Worm (Caenorhabditis elegans): ENCODE results near the gene dmsr-10.

The dmsr-10 gene

DNA sequence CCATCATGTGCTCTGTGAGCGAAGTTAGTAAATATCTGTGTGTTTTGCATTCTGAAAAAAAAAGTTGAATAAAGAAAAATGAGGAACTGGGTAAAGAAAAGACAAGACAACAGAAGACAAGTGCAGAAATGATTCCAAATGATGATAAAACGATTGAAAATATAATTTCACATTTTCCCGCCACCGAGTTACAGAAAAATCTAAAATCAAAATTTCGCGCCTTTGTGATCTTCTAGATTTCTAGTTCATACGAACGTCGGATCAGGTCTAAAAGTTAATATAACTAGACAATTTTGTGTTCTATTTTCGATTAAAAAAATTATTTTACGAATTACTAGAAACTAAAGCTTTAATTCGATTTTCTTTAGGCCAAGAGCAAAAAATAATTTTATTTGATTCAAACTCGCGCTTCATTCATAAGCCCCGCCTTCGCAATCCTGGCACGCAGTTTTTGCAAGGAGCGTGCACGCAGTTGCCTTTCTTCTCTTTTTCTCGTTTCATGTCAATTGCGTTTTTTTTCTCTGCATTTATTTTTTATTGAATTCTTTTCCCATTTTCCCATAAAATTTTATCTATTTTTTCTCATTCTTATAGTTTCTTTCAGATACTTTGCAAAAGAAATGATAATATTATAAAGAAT lies 16.8 kb downstream of the dmsr-10 start, which contains the start of the genes spn-4 and spe-39 (continued):
- TF ChIP-seq unc-130 (tag; optimal IDR thresholded peaks at IDR 0.05): peak; percentile 95
- no peak for TF ChIP-seq pqm-1 (tag; optimal IDR thresholded peaks at IDR 0.05)
- TF ChIP-seq nhr-76 (tag; optimal IDR thresholded peaks at IDR 0.05): peak; percentile 51

DNA sequence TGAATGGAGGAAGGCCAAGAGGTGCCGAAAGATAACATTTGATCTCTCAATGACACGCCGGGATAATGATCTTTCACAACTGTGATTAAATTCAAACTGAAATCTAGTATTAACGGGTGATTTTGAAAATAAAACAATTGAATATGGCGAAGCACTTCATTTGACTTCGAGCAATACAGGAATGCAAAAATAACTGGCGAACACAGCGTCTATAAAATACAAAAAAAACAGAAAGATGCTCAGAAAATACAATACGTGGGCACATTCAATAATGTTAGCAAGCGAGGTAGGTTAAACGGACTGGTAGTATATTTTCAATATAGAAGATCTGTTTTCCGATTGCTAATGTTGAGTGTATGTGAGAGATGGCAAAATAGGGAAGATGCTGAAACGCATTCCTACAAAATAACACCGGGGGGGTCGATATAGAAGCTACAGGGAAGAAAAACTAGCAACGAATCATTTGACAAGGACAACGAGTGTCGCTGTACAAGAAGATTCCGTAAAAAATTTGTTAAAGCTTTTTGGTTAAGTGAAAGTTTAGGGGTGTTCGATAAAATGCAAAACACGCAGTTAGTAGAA lies 18.6 kb downstream of the dmsr-10 start:
- TF ChIP-seq nhr-71 (tag; optimal IDR thresholded peaks at IDR 0.05) (no peak), efl-1 (optimal IDR thresholded peaks at IDR 0.05) (no peak), efl-1 (GFP tag; optimal IDR thresholded peaks at IDR 0.05 in 1 of 2) (peak in 1 of 2 experiments; percentile 60)

DNA sequence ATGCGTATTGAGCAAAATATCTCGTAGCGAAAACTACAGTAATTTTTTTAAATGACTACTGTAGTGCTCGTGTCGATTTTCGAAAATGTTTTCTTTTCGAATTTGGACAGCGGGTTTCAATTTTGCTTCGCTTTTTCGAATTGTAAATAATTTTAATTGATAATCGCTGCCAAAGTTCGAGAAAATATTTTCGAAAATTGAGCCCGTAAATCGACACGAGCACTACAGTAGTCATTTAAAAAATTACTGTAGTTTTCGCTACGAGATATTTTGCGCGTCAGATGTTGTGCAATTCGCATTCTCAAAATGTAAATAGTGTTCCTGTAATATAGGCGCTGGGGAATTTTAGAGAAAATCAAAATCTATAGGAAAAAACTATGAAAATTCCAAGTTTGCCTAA lies 19.5 kb downstream of the dmsr-10 start:
- TF ChIP-seq unc-130 (tag; optimal IDR thresholded peaks at IDR 0.05) (no peak), alr-1 (tag; optimal IDR thresholded peaks at IDR 0.05; ENCODE audit: borderline replicate concordance) (no peak), nhr-85 (tag) (no peak), hlh-4 (tag; optimal IDR thresholded peaks at IDR 0.05) (no peak), fos-1 (tag; optimal IDR thresholded peaks at IDR 0.05) (no peak), unc-30 (tag; optimal IDR thresholded peaks at IDR 0.05) (no peak), lin-14 (GFP tag; optimal IDR thresholded peaks at IDR 0.05) (no peak), Y116A8C.19 (tag; optimal IDR thresholded peaks at IDR 0.05; ENCODE audit: borderline replicate concordance) (no peak), ceh-90 (tag; optimal IDR thresholded peaks at IDR 0.05) (no peak)

DNA sequence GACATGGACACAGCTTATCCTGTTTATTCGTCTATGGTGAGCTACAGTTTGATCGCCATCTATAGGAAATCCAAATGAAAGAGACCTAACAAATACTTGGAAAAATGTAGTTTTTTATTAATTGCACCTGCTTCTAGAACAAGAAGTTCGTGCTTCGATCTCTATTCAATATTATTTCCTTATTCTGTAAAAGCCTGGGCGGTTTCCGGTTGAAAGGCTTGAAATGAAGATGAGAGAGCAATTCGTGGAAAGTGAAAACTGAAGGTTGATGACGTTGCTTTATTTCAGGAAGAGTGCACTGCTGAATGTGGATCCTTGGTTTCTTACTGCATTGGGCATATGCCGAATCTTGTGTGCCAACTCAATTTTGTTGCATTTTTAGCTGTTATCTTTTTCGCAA lies 21.1 kb downstream of the dmsr-10 start:
- TF ChIP-seq nhr-77 (tag; optimal IDR thresholded peaks at IDR 0.05) (no peak), hlh-4 (tag; optimal IDR thresholded peaks at IDR 0.05) (peak; percentile 62), nhr-71 (tag; optimal IDR thresholded peaks at IDR 0.05) (peak; percentile 54), vab-15 (tag; optimal IDR thresholded peaks at IDR 0.05) (no peak), mep-1 (tag; optimal IDR thresholded peaks at IDR 0.05) (no peak), fkh-8 (tag; optimal IDR thresholded peaks at IDR 0.05) (peak; percentile 48), nhr-47 (tag; optimal IDR thresholded peaks at IDR 0.05) (peak; percentile 33), sptf-1 (tag; optimal IDR thresholded peaks at IDR 0.05) (no peak)

DNA sequence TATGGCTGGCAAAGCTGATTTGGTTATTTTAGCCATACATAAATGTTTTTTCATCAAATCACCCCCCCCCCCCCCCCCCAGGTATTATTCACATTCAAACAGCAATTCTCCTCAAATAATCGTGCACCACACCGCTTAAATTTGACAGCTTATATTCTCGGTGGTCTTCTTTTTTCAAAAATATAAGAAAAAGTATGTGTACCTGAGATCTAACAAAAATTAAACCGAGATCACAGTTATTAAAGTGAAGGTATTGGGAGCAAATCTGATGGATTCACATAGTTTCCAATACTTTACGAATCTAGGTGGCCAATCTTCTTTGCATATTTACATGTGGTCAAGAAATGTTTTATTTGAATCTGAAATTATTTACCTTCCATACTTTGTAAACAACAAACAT lies 21.6 kb downstream of the dmsr-10 start, which contains the start of gene ZC404.15:
TSS of gene ZC404.15 (plus strand) at position 301 of the 400 bp plus-strand sequence.
- TF ChIP-seq nhr-11 (tag; optimal IDR thresholded peaks at IDR 0.05) (no peak), hlh-4 (tag; optimal IDR thresholded peaks at IDR 0.05) (no peak), ztf-11 (tag; optimal IDR thresholded peaks at IDR 0.05) (no peak), egl-13 (tag; optimal IDR thresholded peaks at IDR 0.05) (no peak), ces-1 (GFP tag; optimal IDR thresholded peaks at IDR 0.05) (no peak), sptf-1 (tag; optimal IDR thresholded peaks at IDR 0.05) (no peak), tbx-2 (tag; optimal IDR thresholded peaks at IDR 0.05) (no peak), nhr-90 (tag; optimal IDR thresholded peaks at IDR 0.05; ENCODE audit: poor library complexity) (no peak), alr-1 (tag; optimal IDR thresholded peaks at IDR 0.05; ENCODE audit: borderline replicate concordance) (no peak), ceh-88 (GFP tag; IDR thresholded peaks at IDR 0.05) (no peak)

DNA sequence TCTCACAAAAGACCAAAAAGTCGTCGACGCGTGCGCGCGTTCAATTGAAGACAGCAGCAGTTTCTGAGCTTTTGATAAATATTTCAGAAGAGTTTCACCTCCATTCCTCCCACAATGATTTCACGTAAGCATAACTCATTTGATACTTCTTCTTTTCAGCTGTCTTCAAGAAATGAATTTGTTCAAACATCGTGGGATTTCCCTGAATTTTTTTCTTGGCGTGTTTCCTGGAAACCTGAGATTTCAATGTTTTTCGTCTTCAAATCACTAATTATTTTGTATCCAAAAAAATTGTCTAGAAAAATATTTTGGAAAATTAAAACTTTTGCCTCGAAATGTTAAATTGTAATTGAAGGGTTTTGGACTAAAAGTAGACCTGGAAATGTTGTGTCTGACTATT lies 23.3 kb downstream of the dmsr-10 start:
- TF ChIP-seq zag-1 (tag; optimal IDR thresholded peaks at IDR 0.05) (no peak), elt-2 (tag; optimal IDR thresholded peaks at IDR 0.05) (no peak), nhr-47 (tag; optimal IDR thresholded peaks at IDR 0.05) (peak; percentile 15), nhr-84 (tag; optimal IDR thresholded peaks at IDR 0.05) (no peak), nhr-11 (tag; optimal IDR thresholded peaks at IDR 0.05) (peak; percentile 36), ets-5 (GFP tag; IDR thresholded peaks at IDR 0.05) (no peak), nhr-90 (tag; optimal IDR thresholded peaks at IDR 0.05; ENCODE audit: poor library complexity) (no peak), hpl-2 (GFP tag; optimal IDR thresholded peaks at IDR 0.05) (no peak), hlh-4 (tag; optimal IDR thresholded peaks at IDR 0.05) (peak; percentile 89), fkh-8 (tag; optimal IDR thresholded peaks at IDR 0.05) (peak; percentile 67), ceh-88 (GFP tag; IDR thresholded peaks at IDR 0.05) (no peak), sptf-1 (tag; optimal IDR thresholded peaks at IDR 0.05) (no peak), mdl-1 (tag; optimal IDR thresholded peaks at IDR 0.05) (no peak), nhr-71 (tag; optimal IDR thresholded peaks at IDR 0.05) (peak; percentile 59)
